Fruit fly (Drosophila melanogaster): ENCODE results near the gene Ugt35E1.

DNA sequence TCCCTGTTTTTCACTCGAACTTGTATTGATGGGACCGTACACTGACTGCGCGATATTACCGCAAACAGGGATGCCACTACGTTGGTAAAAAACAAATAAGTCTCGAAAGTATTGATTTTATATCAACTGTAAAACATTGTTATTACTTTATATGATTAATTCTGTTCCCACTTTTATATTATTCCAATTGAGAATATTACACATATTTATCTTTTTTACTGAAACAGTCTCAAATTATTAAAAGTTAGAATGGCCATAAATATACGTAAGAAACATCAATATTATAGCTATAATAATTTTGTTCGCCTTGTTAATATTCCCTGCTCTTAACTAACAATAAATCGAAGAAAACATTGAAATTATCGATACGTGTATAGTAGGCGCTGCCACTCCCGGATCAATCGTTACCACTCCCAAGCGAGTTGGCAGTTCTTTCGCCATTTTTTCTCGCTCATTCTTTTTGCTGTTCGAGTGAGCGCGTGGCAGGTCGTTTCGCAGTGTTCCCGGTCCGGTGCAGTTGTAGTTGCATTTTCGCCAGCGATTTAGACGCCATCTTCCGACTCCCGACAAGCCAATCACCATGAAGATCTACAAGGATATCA, 44.0 kb upstream of the Ugt35E1 start, which contains the start of the genes SdhC and Tctp:
- no peak for TF ChIP-seq CG13204 (GFP tag; optimal IDR thresholded peaks at IDR 0.05)
- TF ChIP-seq CG12605 (GFP tag; IDR thresholded peaks at IDR 0.05) = no peak
